Fruit fly (Drosophila melanogaster): ENCODE results near the gene CG11696.
A peak's percentile ranks its signal among the peaks of the same experiment; 100 is the strongest.

Gene CG11696

DNA sequence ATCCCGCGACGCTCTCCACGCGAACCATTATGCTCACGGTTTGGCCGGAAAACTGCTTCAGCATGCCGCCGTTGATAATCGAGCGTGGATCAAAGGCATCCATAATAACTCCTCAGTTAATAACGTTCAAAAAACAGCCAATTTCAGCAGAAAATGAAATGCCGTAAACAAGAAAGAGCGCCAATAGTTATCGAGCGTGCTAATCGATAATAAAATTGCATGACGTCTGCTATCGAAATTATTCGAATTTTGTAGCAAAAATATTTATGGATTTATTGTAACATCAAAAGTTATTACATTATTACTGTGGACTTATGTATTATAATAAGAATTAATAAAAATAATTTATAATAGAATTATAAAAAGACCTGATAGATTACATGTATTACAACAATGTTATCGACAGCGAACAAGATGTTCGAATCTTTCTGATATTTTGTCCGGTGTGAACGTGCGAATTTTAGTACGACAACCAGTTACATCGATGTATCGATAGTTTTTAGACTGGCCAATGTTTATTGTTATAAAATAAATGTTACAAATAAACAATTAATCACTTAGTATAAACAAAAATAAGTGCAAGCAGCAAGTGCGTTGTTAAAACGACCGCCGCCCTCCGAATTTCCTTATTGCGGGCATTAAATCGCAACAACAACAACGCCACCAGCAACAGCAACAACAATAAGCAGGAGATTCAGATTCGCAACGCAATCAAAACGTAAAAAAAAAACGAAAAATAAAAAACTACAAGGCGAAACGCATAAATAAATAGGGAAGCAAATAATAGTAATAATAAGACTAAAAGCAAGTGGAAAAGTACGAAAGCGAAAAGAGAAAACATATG, 42.3 kb downstream of the CG11696 start, which contains the start of the genes RPA3 and Met (continued):
- TF ChIP-seq CG8924 (tag; optimal IDR thresholded peaks at IDR 0.05): peak; percentile 47
- TF ChIP-seq CG7928 (GFP tag; optimal IDR thresholded peaks at IDR 0.05): no peak
- no peak for TF ChIP-seq CG7745 (tag; optimal IDR thresholded peaks at IDR 0.05)
- TF ChIP-seq Dek (tag; optimal IDR thresholded peaks at IDR 0.05): no peak
- no peak for TF ChIP-seq salm (tag; optimal IDR thresholded peaks at IDR 0.05)
- peak; percentile 29 for TF ChIP-seq CG17829 (tag; optimal IDR thresholded peaks at IDR 0.05)
- no peak for TF ChIP-seq psq (GFP tag; optimal IDR thresholded peaks at IDR 0.05)
- TF ChIP-seq ro (GFP tag; IDR thresholded peaks at IDR 0.05): no peak
- no peak for TF ChIP-seq CG4328 (GFP tag; optimal IDR thresholded peaks at IDR 0.05)
- TF ChIP-seq Optix (GFP tag; IDR thresholded peaks at IDR 0.05): no peak
- TF ChIP-seq CG13424 (tag; optimal IDR thresholded peaks at IDR 0.05): no peak
- no peak for TF ChIP-seq al (GFP tag; IDR thresholded peaks at IDR 0.05)
- no peak for TF ChIP-seq aop (GFP tag; IDR thresholded peaks at IDR 0.05)
- no peak for TF ChIP-seq CG12219 (GFP tag; optimal IDR thresholded peaks at IDR 0.05)
- TF ChIP-seq CG4854 (GFP tag; optimal IDR thresholded peaks at IDR 0.05): no peak
- TF ChIP-seq bbx (GFP tag; IDR thresholded peaks at IDR 0.05; ENCODE audit: partially characterized antibody): peak; percentile 76
- no peak for TF ChIP-seq CG15269 (tag; optimal IDR thresholded peaks at IDR 0.05)
- peak; percentile 28 for TF ChIP-seq CG14710 (tag; optimal IDR thresholded peaks at IDR 0.05)
- no peak for TF ChIP-seq CG8281 (tag; optimal IDR thresholded peaks at IDR 0.05)
- no peak for TF ChIP-seq CG13123 (GFP tag; optimal IDR thresholded peaks at IDR 0.05)
- TF ChIP-seq Meics (GFP tag; optimal IDR thresholded peaks at IDR 0.05): no peak
- no peak for TF ChIP-seq HmgZ (tag; optimal IDR thresholded peaks at IDR 0.05)
- TF ChIP-seq CG7786 (GFP tag; optimal IDR thresholded peaks at IDR 0.05): no peak
- TF ChIP-seq CG33213 (GFP tag; optimal IDR thresholded peaks at IDR 0.05): no peak
- TF ChIP-seq sens (GFP tag): peak; percentile 54
- TF ChIP-seq grn (GFP tag; optimal IDR thresholded peaks at IDR 0.05): no peak
- no peak for TF ChIP-seq CG7839 (tag; optimal IDR thresholded peaks at IDR 0.05)
- TF ChIP-seq CG7556 (GFP tag; optimal IDR thresholded peaks at IDR 0.05): no peak
- no peak for TF ChIP-seq CG31441 (GFP tag; IDR thresholded peaks at IDR 0.05)
- TF ChIP-seq cato (GFP tag; optimal IDR thresholded peaks at IDR 0.05; ENCODE audit: borderline replicate concordance): no peak
- TF ChIP-seq zfh1 (GFP tag; IDR thresholded peaks at IDR 0.05): no peak
- no peak for TF ChIP-seq odd (GFP tag; optimal IDR thresholded peaks at IDR 0.05)

DNA sequence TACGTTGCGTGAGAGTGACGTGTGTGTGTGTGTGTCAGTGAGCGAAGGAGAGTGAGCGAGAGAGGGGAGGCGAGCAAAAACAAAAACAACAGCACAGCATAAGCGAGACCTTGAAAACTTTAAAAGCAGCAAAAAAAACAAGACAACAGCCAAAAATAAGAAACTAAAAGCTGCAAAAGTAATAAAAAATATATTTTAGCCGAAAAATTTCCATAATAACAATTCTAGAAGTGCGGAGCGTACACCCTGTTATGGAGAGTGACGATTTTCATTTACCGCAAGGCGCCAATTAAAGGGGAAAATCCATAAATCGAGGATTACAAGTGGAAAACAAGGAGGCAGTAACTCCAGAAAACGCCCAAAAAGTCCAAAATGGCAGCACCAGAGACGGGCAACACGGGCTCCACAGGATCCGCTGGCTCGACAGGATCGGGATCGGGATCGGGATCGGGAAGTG, 43.0 kb downstream of the CG11696 start:
- peak; percentile 88 for TF ChIP-seq crol (GFP tag; IDR thresholded peaks at IDR 0.05)
- TF ChIP-seq bbx (GFP tag; IDR thresholded peaks at IDR 0.05; ENCODE audit: partially characterized antibody): no peak
- TF ChIP-seq CG4617 (GFP tag; optimal IDR thresholded peaks at IDR 0.05; ENCODE audit: borderline replicate concordance): peak; percentile 27
- TF ChIP-seq CG13123 (GFP tag; optimal IDR thresholded peaks at IDR 0.05): no peak
- peak; percentile 63 to 85 for TF ChIP-seq Trl (optimal IDR thresholded peaks at IDR 0.05)
- no peak for TF ChIP-seq Trl (GFP tag; optimal IDR thresholded peaks at IDR 0.05)
- peak; percentile 91 for TF ChIP-seq CG4360 (GFP tag; IDR thresholded peaks at IDR 0.05)
- TF ChIP-seq CG7928 (GFP tag; optimal IDR thresholded peaks at IDR 0.05): no peak
- TF ChIP-seq Optix (GFP tag; IDR thresholded peaks at IDR 0.05): no peak
- no peak for TF ChIP-seq CG12219 (GFP tag; optimal IDR thresholded peaks at IDR 0.05)
- no peak for TF ChIP-seq CG5180 (GFP tag; optimal IDR thresholded peaks at IDR 0.05)
- TF ChIP-seq CG17612 (GFP tag; IDR thresholded peaks at IDR 0.05): no peak
- TF ChIP-seq ftz-f1 (GFP tag; optimal IDR thresholded peaks at IDR 0.05): peak; percentile 95
- no peak for TF ChIP-seq Dll (GFP tag; IDR thresholded peaks at IDR 0.05; ENCODE audit: partially characterized antibody)
- TF ChIP-seq ken (GFP tag; IDR thresholded peaks at IDR 0.05): no peak
- no peak for TF ChIP-seq CG12071 (GFP tag; optimal IDR thresholded peaks at IDR 0.05)
- TF ChIP-seq BtbVII (GFP tag; optimal IDR thresholded peaks at IDR 0.05): no peak
- peak; percentile 49 for TF ChIP-seq nom (GFP tag; optimal IDR thresholded peaks at IDR 0.05)
- no peak for TF ChIP-seq wek (GFP tag; optimal IDR thresholded peaks at IDR 0.05)
- TF ChIP-seq Deaf1 (tag; optimal IDR thresholded peaks at IDR 0.05): no peak
- peak in 1 of 2 experiments; percentile 37 for TF ChIP-seq bsh (GFP tag; optimal IDR thresholded peaks at IDR 0.05)
- no peak for TF ChIP-seq kni (GFP tag; optimal IDR thresholded peaks at IDR 0.05)

All from whole organism, embryonic.